Fruit fly (Drosophila melanogaster) whole organism, embryonic: ENCODE data around the gene bys.

Experiments used
- Asciz ChIP-seq: fragments of 200-800 bp; sonication (Bioruptor generic); optimal IDR thresholded peaks from 2 replicates; lab custom pipeline; 2017; ENCODE audit warnings: missing biosample characterization, mild to moderate bottlenecking, missing genetic modification characterization, missing genetic modification reagents
- CG10565 ChIP-seq: fragments of 200-800 bp; sonication (Bioruptor generic); optimal IDR thresholded peaks from 3 replicates; lab custom pipeline; 2016; ENCODE audit warnings: missing biosample characterization, mild to moderate bottlenecking, missing genetic modification characterization
- CG11093 ChIP-seq: fragments of 200-800 bp; sonication (Bioruptor generic); IDR thresholded peaks from 3 replicates; pipeline ENCODE4 v1.3.6; 2022; ENCODE audit warnings: missing biosample characterization, missing genetic modification characterization
- CG13296 ChIP-seq: fragments of 200-800 bp; sonication (Bioruptor generic); optimal IDR thresholded peaks from 3 replicates; lab custom pipeline; 2018; ENCODE audit warnings: missing biosample characterization, mild to moderate bottlenecking, missing genetic modification characterization
- CG14667 ChIP-seq: fragments of 200-800 bp; sonication (Bioruptor generic); IDR thresholded peaks from 2 replicates; pipeline ENCODE4 v1.3.6; 2022; ENCODE audit warnings: missing biosample characterization, missing genetic modification characterization
- CG1603 ChIP-seq: fragments of 200-800 bp; sonication (Bioruptor generic); optimal IDR thresholded peaks from 2 replicates; lab custom pipeline; 2019; ENCODE audit warnings: missing biosample characterization, mild to moderate bottlenecking, missing genetic modification characterization, moderate library complexity
- CG2199 ChIP-seq: fragments of 200-800 bp; sonication (Bioruptor generic); IDR thresholded peaks from 3 replicates; pipeline ENCODE4 v1.3.6; 2022; ENCODE audit warnings: missing biosample characterization, missing genetic modification characterization
- CG3065 ChIP-seq: fragments of 200-800 bp; sonication (Bioruptor generic); optimal IDR thresholded peaks from 2 replicates; lab custom pipeline; 2016; ENCODE audit warnings: missing biosample characterization, missing genetic modification characterization
- CG4360 ChIP-seq: fragments of 200-800 bp; sonication (Bioruptor generic); IDR thresholded peaks from 2 replicates; pipeline ENCODE4 v1.3.6; 2022; ENCODE audit warnings: missing biosample characterization, missing genetic modification characterization
- CG43689 ChIP-seq: fragments of 200-800 bp; sonication (Bioruptor generic); IDR thresholded peaks from 2 replicates; pipeline ENCODE4 v1.3.6; 2022; ENCODE audit warnings: missing biosample characterization, missing genetic modification characterization
- CG4617 ChIP-seq: fragments of 200-800 bp; sonication (Bioruptor generic); optimal IDR thresholded peaks from 3 replicates; lab custom pipeline; 2016; ENCODE audit warnings: missing biosample characterization, missing genetic modification characterization, borderline replicate concordance
- CG7928 ChIP-seq: fragments of 200-800 bp; sonication (Bioruptor generic); optimal IDR thresholded peaks from 2 replicates; lab custom pipeline; 2017; ENCODE audit warnings: missing biosample characterization, mild to moderate bottlenecking, missing genetic modification characterization
- CG7963 ChIP-seq: fragments of 200-800 bp; sonication (Bioruptor generic); IDR thresholded peaks from 3 replicates; pipeline ENCODE4 v1.3.6; 2022; ENCODE audit warnings: missing biosample characterization, missing genetic modification characterization; ENCODE audit not compliant: partially characterized antibody
- CG8478 ChIP-seq: fragments of >200 bp; optimal IDR thresholded peaks from 2 replicates; lab custom pipeline; 2018
- CG9817 ChIP-seq: fragments of 200-800 bp; sonication (Bioruptor generic); optimal IDR thresholded peaks from 2 replicates; lab custom pipeline; 2018; ENCODE audit warnings: missing biosample characterization, mild to moderate bottlenecking, missing genetic modification characterization, moderate library complexity
- Chrac-16 ChIP-seq: fragments of 200-800 bp; sonication (Bioruptor generic); optimal IDR thresholded peaks from 3 replicates; lab custom pipeline; 2016; ENCODE audit warnings: missing biosample characterization, missing genetic modification characterization
- Ets65A ChIP-seq: fragments of 200-800 bp; sonication (Bioruptor generic); peaks from one replicate; lab custom pipeline; 2016; ENCODE audit warnings: missing biosample characterization, missing genetic modification characterization
- HLH4C ChIP-seq: fragments of 200-800 bp; sonication (Bioruptor generic); IDR thresholded peaks from 3 replicates; pipeline ENCODE4 v1.3.6; 2022; ENCODE audit warnings: missing biosample characterization, missing genetic modification characterization; ENCODE audit not compliant: partially characterized antibody
- HLHmδ ChIP-seq: fragments of 200-800 bp; sonication (Bioruptor generic); optimal IDR thresholded peaks from 2 replicates; lab custom pipeline; 2018; ENCODE audit warnings: missing biosample characterization, mild to moderate bottlenecking, missing genetic modification characterization, moderate library complexity
- Kr ChIP-seq: fragments of 200-800 bp; sonication (Bioruptor generic); optimal IDR thresholded peaks from 2 replicates; lab custom pipeline; 2017; ENCODE audit warnings: missing biosample characterization, mild to moderate bottlenecking, missing genetic modification characterization
- Neu2 ChIP-seq: fragments of 200-800 bp; sonication (Bioruptor generic); optimal IDR thresholded peaks from 3 replicates; lab custom pipeline; 2016; ENCODE audit warnings: missing biosample characterization, missing genetic modification characterization, borderline replicate concordance
- Rfx ChIP-seq: fragments of 200-800 bp; sonication (Bioruptor generic); IDR thresholded peaks from 2 replicates; pipeline ENCODE4 v1.3.6; 2022; ENCODE audit warnings: missing biosample characterization, missing genetic modification characterization
- Rx ChIP-seq: fragments of 200-800 bp; sonication (Bioruptor generic); IDR thresholded peaks from 2 replicates; pipeline ENCODE4 v1.3.6; 2022; ENCODE audit warnings: missing biosample characterization, missing genetic modification characterization
- Side ChIP-seq: fragments of 200-800 bp; sonication (Bioruptor generic); optimal IDR thresholded peaks from 2 replicates; lab custom pipeline; 2016; ENCODE audit warnings: missing biosample characterization, missing genetic modification characterization
- Sry-δ ChIP-seq: fragments of 200-800 bp; sonication (Bioruptor generic); optimal IDR thresholded peaks from 2 replicates; lab custom pipeline; 2016; ENCODE audit warnings: missing biosample characterization, missing genetic modification characterization
- crp ChIP-seq, 2 experiments: fragments of 200-800 bp; sonication (Bioruptor generic); optimal IDR thresholded peaks; 2 replicates in 1 of 2; 3 replicates in 1 of 2; lab custom pipeline; 2017; ENCODE audit warnings: missing biosample characterization in 2 of 2, missing genetic modification characterization in 2 of 2, mild to moderate bottlenecking in 1 of 2, moderate library complexity in 1 of 2
- dan ChIP-seq: fragments of 200-800 bp; sonication (Bioruptor generic); IDR thresholded peaks from 2 replicates; pipeline ENCODE4 v1.3.6; 2022; ENCODE audit warnings: missing biosample characterization, missing genetic modification characterization
- danr ChIP-seq: fragments of 200-800 bp; sonication (Bioruptor generic); IDR thresholded peaks from 2 replicates; pipeline ENCODE4 v1.3.6; 2022; ENCODE audit warnings: missing biosample characterization, missing genetic modification characterization
- disco-r ChIP-seq: fragments of 200-800 bp; sonication (Bioruptor generic); optimal IDR thresholded peaks from 2 replicates; lab custom pipeline; 2016; ENCODE audit warnings: missing biosample characterization, missing genetic modification characterization
- dmrt11E ChIP-seq: fragments of 200-800 bp; sonication (Bioruptor generic); optimal IDR thresholded peaks from 3 replicates; lab custom pipeline; 2018; ENCODE audit warnings: missing biosample characterization, mild to moderate bottlenecking, missing genetic modification characterization, moderate library complexity
- ems ChIP-seq: fragments of 200-800 bp; sonication (Bioruptor generic); optimal IDR thresholded peaks from 3 replicates; lab custom pipeline; 2016; ENCODE audit warnings: missing biosample characterization, missing genetic modification characterization
- fd102C ChIP-seq: fragments of 200-800 bp; sonication (Bioruptor generic); optimal IDR thresholded peaks from 2 replicates; lab custom pipeline; 2018; ENCODE audit warnings: missing biosample characterization, mild to moderate bottlenecking, missing genetic modification characterization, moderate library complexity
- gsb-n ChIP-seq: fragments of 200-800 bp; sonication (Bioruptor generic); optimal IDR thresholded peaks from 3 replicates; lab custom pipeline; 2018; ENCODE audit warnings: missing biosample characterization, mild to moderate bottlenecking, missing genetic modification characterization
- ham ChIP-seq: fragments of 200-800 bp; sonication (Bioruptor generic); IDR thresholded peaks from 2 replicates; pipeline ENCODE4 v1.3.6; 2022; ENCODE audit warnings: missing biosample characterization, missing genetic modification characterization
- knrl ChIP-seq: fragments of 200-800 bp; sonication (Bioruptor generic); IDR thresholded peaks from 3 replicates; pipeline ENCODE4 v1.3.6; 2022; ENCODE audit warnings: missing biosample characterization, missing genetic modification characterization; ENCODE audit not compliant: partially characterized antibody
- odd ChIP-seq: fragments of 200-800 bp; sonication (Bioruptor generic); optimal IDR thresholded peaks from 2 replicates; lab custom pipeline; 2017; ENCODE audit warnings: missing biosample characterization, mild to moderate bottlenecking, missing genetic modification characterization
- org-1 ChIP-seq: fragments of 200-800 bp; sonication (Bioruptor generic); optimal IDR thresholded peaks from 2 replicates; lab custom pipeline; 2017; ENCODE audit warnings: missing biosample characterization, missing genetic modification characterization
- otp ChIP-seq: fragments of 200-800 bp; sonication (Bioruptor generic); IDR thresholded peaks from 3 replicates; pipeline ENCODE4, ENCODE4 v1.3.6; 2022; ENCODE audit warnings: missing biosample characterization, missing genetic modification characterization
- pho ChIP-seq: fragments of 200-800 bp; sonication (Bioruptor generic); optimal IDR thresholded peaks from 2 replicates; lab custom pipeline; 2016; ENCODE audit warnings: missing biosample characterization, missing genetic modification characterization
- pita ChIP-seq: fragments of 200-800 bp; sonication (Bioruptor generic); optimal IDR thresholded peaks from 2 replicates; lab custom pipeline; 2017; ENCODE audit warnings: missing biosample characterization, mild to moderate bottlenecking, missing genetic modification characterization
- pnt ChIP-seq: fragments of 200-800 bp; sonication (Bioruptor generic); optimal IDR thresholded peaks from 3 replicates; lab custom pipeline; 2016; ENCODE audit warnings: missing biosample characterization, missing genetic modification characterization
- ranshi ChIP-seq: fragments of 200-800 bp; sonication (Bioruptor generic); IDR thresholded peaks from 2 replicates; pipeline ENCODE4 v1.3.6; 2022; ENCODE audit warnings: missing biosample characterization, missing genetic modification characterization
- sc ChIP-seq, 3 experiments: fragments of >200 bp in 2 of 3; fragments of 200-800 bp in 1 of 3; sonication (Bioruptor generic) in 1 of 3; optimal IDR thresholded peaks; 2 replicates in 2 of 3; 3 replicates in 1 of 3; lab custom pipeline; 2017; ENCODE audit warnings: mild to moderate bottlenecking in 1 of 3, missing biosample characterization in 1 of 3, missing genetic modification characterization in 1 of 3, missing genetic modification reagents in 1 of 3
- slp2 ChIP-seq: fragments of 200-800 bp; sonication (Bioruptor generic); optimal IDR thresholded peaks from 2 replicates; lab custom pipeline; 2016; ENCODE audit warnings: missing biosample characterization, missing genetic modification characterization
- sob ChIP-seq: fragments of 200-800 bp; sonication (Bioruptor generic); IDR thresholded peaks from 2 replicates; pipeline ENCODE4 v1.3.6; 2022; ENCODE audit warnings: missing biosample characterization, missing genetic modification characterization
- tio ChIP-seq: fragments of 200-800 bp; sonication (Bioruptor generic); optimal IDR thresholded peaks from 2 replicates; lab custom pipeline; 2017; ENCODE audit warnings: missing biosample characterization, missing genetic modification characterization, inconsistent platforms
- trh ChIP-seq: fragments of 200-800 bp; sonication (Bioruptor generic); optimal IDR thresholded peaks from 2 replicates; lab custom pipeline; 2016; ENCODE audit warnings: missing biosample characterization, missing genetic modification characterization
- vnd ChIP-seq: fragments of 200-800 bp; sonication (Bioruptor generic); IDR thresholded peaks from 3 replicates; pipeline ENCODE4 v1.3.6; 2022; ENCODE audit warnings: missing biosample characterization, missing genetic modification characterization; ENCODE audit not compliant: partially characterized antibody
- zfh2 ChIP-seq: fragments of 200-800 bp; sonication (Bioruptor generic); optimal IDR thresholded peaks from 2 replicates; lab custom pipeline; 2016; ENCODE audit warnings: missing biosample characterization, missing genetic modification characterization

The bys gene

DNA sequence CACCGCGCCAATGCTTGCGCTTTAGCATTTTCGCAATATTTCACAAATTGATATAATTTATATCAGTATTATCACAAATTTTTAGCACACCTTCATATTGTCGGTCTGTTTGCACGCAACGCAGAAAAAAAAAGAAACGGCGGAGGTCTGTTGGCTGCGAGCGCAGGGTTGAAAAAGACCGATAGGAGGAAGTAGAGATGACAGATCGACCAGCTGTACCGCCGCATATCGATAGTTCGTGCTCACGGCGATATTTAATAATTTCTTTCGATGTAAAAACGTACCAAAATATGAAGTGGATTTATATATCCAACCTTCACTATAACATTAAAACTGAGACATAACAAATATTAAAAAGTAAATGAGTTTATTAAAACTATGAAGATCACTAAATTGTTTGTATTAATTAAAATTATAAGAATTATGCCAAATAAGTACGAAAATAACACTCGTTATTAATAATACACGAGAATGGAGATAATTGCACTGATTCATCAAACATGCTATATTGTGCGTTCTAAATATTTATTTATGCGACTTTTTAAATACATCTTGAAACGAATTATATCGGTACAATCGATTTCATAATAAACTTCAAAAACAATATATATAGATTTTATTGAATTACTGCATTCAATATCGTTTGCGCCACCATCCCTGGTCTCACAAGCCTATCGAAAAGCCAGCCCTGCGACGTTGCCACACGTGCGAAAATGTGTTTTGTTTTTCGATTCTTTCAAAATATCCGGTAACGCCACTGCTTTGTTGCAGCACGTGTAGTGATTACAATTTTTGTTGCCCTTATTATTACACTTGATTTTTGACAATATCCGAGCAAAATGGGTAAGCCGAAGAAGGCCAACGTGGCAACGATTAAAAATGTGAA, at the start of gene bys, which contains the start of gene RpS6 (continued):
- TF ChIP-seq CG7963 (GFP tag; lab: Robert Waterston, UW) (peak; percentile 86), HLHmδ (GFP tag; lab: Kevin White, UChicago) (peak; percentile 76), sob (GFP tag; lab: Robert Waterston, UW) (peak; percentile 73), dmrt11E (no peak), pnt (GFP tag; lab: Kevin White, UChicago) (no peak), Asciz (GFP tag; lab: Kevin White, UChicago) (peak; percentile 64), CG4360 (GFP tag; lab: Robert Waterston, UW) (no peak), odd (GFP tag; lab: Kevin White, UChicago) (peak; percentile 51), CG4617 (GFP tag; lab: Kevin White, UChicago) (peak; percentile 19), ranshi (GFP tag; lab: Robert Waterston, UW) (peak; percentile 39), Sry-δ (peak; percentile 78), CG13296 (GFP tag; lab: Kevin White, UChicago) (peak; percentile 66), pita (GFP tag; lab: Kevin White, UChicago) (no peak), knrl (peak; percentile 83), sc (optimal IDR thresholded peaks at IDR 0.05; lab: Kevin White, UChicago) (no peak), sc (GFP tag; optimal IDR thresholded peaks at IDR 0.05; lab: Kevin White, UChicago) (no peak), gsb-n (no peak), org-1 (GFP tag; lab: Kevin White, UChicago) (no peak), Rx (GFP tag; lab: Robert Waterston, UW) (peak; percentile 17; the same call in 1 of the 2 replicates), CG11093 (no peak), Rfx (GFP tag; lab: Robert Waterston, UW) (peak; percentile 79), fd102C (GFP tag; lab: Kevin White, UChicago) (no peak), CG7928 (GFP tag; lab: Kevin White, UChicago) (peak; percentile 82), zfh2 (GFP tag; lab: Kevin White, UChicago) (peak; percentile 49), CG3065 (no peak), Side (peak; percentile 23), danr (GFP tag; lab: Robert Waterston, UW) (no peak), Neu2 (no peak), pho (GFP tag; lab: Kevin White, UChicago) (no peak), ham (GFP tag; lab: Robert Waterston, UW) (no peak), tio (no peak), CG2199 (GFP tag; lab: Robert Waterston, UW) (peak; percentile 79; the same call in 1 of the 3 replicates), CG9817 (tag; lab: Kevin White, UChicago) (peak; percentile 40), HLH4C (GFP tag; lab: Robert Waterston, UW) (peak; percentile 73), slp2 (peak; percentile 7), CG14667 (GFP tag; lab: Robert Waterston, UW) (peak; percentile 27; the same call in 1 of the 2 replicates), ems (GFP tag; lab: Kevin White, UChicago) (no peak), crp (GFP tag; optimal IDR thresholded peaks at IDR 0.05; lab: Kevin White, UChicago) (peak in 1 of 2 experiments; percentile 65), CG10565 (GFP tag; lab: Kevin White, UChicago) (no peak), Kr (GFP tag; lab: Kevin White, UChicago) (no peak), trh (no peak), dan (no peak), otp (GFP tag; lab: Robert Waterston, UW) (peak; percentile 72; the same call in 2 of the 3 replicates), vnd (peak; percentile 78), CG1603 (tag; lab: Kevin White, UChicago) (peak; percentile 61), Ets65A (GFP tag; lab: Kevin White, UChicago) (peak; percentile 37), disco-r (GFP tag; lab: Kevin White, UChicago) (peak; percentile 7), Chrac-16 (GFP tag; lab: Kevin White, UChicago) (peak; percentile 48), CG43689 (GFP tag; lab: Robert Waterston, UW) (no peak), CG8478 (lab: Kevin White, UChicago) (no peak)
